Worm (Caenorhabditis elegans): Measurements from ENCODE around the gene tag-342.
A peak's percentile ranks its signal among the peaks of the same experiment; 100 is the strongest.

Gene tag-342

DNA sequence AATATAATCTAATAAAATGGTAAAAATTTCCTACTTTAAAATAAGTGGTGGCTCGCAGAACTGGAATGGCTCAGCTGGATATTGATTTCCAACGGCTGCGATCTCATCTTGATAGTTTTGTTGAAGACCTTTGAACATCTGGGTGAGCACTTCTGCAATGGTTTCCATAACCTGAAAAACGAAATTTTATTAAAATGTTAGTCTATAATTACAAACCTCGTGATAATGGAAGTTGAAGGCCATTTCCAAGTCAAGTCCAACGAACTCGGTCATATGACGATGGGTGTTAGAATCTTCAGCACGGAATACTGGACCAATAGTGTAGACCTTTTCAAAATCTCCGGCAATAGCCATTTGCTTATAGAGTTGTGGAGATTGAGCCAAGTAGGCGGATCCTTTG, 21.8 kb downstream of the tag-342 start:
- TF ChIP-seq M03D4.4 (tag; optimal IDR thresholded peaks at IDR 0.05) (no peak), mls-2 (tag; optimal IDR thresholded peaks at IDR 0.05) (no peak), elt-3 (tag; optimal IDR thresholded peaks at IDR 0.05) (no peak), bed-3 (GFP tag; optimal IDR thresholded peaks at IDR 0.05) (no peak), unc-39 (tag; optimal IDR thresholded peaks at IDR 0.05) (no peak), nhr-76 (tag; optimal IDR thresholded peaks at IDR 0.05) (no peak), drap-1 (GFP tag; optimal IDR thresholded peaks at IDR 0.05) (no peak), hlh-1 (tag; optimal IDR thresholded peaks at IDR 0.05) (no peak), nhr-12 (tag; optimal IDR thresholded peaks at IDR 0.05) (no peak), ceh-43 (GFP tag; optimal IDR thresholded peaks at IDR 0.05) (no peak), ceh-83 (GFP tag; optimal IDR thresholded peaks at IDR 0.05) (no peak), nhr-28 (tag; optimal IDR thresholded peaks at IDR 0.05) (no peak)

DNA sequence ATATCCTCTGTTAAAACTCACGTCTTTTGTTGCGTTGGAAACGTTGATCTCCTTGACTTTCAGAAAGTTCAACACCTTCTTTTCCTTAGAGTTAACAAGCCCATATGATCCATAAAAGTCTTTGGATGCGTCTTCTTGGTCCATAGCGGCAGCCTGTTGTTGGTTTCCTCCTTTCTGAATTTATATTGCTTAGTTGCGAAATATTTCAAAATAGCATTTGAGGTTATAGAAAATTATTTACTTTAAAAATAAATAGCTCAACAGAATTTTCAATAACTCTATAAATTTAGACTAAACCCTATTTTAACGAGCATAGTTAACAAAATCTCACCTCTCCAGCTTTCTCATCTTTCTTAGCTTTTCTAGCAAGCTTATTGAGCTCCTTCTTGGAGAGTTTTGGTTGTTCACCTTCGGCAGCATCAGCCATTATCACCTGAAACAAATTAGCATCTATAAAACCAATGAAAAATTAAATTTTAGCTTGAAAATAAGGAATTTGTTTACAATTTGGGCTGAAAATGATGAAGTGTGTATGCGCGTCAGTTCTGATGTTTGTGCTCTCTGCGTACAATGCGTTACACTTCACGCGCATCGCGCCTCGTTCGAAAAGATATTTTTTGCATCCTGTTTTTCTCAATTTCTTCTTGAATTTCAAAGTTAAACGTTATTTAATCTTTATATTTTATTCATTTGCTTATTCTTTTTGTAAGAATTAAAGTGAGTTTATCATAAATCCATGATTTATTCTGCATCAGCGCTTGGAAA, 23.0 kb downstream of the tag-342 start, which contains the start of the genes dars-1 and ctr-9:
dars-1 (minus strand) TSS at position 433 of the 765 bp plus-strand sequence.
ctr-9 (plus strand) TSS at position 614 of the 765 bp plus-strand sequence.
- TF ChIP-seq tbx-8 (GFP tag; optimal IDR thresholded peaks at IDR 0.05) (no peak), elt-3 (tag; optimal IDR thresholded peaks at IDR 0.05) (no peak), nhr-28 (tag; optimal IDR thresholded peaks at IDR 0.05) (no peak), drap-1 (GFP tag; optimal IDR thresholded peaks at IDR 0.05) (no peak), lin-13 (tag; optimal IDR thresholded peaks at IDR 0.05) (no peak), ztf-11 (tag; optimal IDR thresholded peaks at IDR 0.05) (no peak), lsy-2 (tag; optimal IDR thresholded peaks at IDR 0.05) (no peak), sptf-1 (tag; optimal IDR thresholded peaks at IDR 0.05) (no peak), ceh-39 (tag; optimal IDR thresholded peaks at IDR 0.05) (no peak), nhr-2 (tag; optimal IDR thresholded peaks at IDR 0.05) (no peak), M03D4.4 (tag; optimal IDR thresholded peaks at IDR 0.05) (no peak), hlh-1 (tag; optimal IDR thresholded peaks at IDR 0.05) (no peak), lin-32 (GFP tag; optimal IDR thresholded peaks at IDR 0.05) (no peak), flh-1 (GFP tag; optimal IDR thresholded peaks at IDR 0.05) (no peak), pha-4 (tag; optimal IDR thresholded peaks at IDR 0.05) (no peak), ham-2 (GFP tag; optimal IDR thresholded peaks at IDR 0.05) (no peak), snpc-4 (tag; optimal IDR thresholded peaks at IDR 0.05) (no peak), nhr-12 (tag; optimal IDR thresholded peaks at IDR 0.05) (no peak), sem-2 (GFP tag; optimal IDR thresholded peaks at IDR 0.05) (no peak)

DNA sequence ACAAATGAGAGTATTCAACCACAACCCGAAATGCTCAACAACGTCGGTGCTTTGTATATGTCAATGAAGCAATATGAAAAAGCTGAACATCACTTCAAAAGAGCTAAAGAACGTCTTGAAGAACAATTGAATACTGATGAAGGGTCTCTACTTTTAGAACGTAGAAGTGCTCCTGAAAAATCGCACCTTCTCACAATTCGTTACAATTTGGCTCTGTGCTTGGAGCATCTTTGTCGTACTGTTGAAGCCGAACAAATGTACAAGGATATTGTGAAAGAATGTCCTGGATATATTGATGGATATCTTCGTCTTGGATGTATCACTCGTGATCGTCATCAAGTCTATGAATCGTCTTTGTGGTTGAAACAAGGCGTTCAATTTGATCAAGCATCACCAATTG, 26.3 kb downstream of the tag-342 start:
- no peak for TF ChIP-seq ztf-11 (tag; optimal IDR thresholded peaks at IDR 0.05)
- no peak for TF ChIP-seq mls-2 (tag; optimal IDR thresholded peaks at IDR 0.05)
- TF ChIP-seq pha-4 (tag; optimal IDR thresholded peaks at IDR 0.05): no peak
- no peak for TF ChIP-seq nhr-76 (tag; optimal IDR thresholded peaks at IDR 0.05)
- TF ChIP-seq nhr-12 (tag; optimal IDR thresholded peaks at IDR 0.05): no peak
- TF ChIP-seq lsy-2 (tag; optimal IDR thresholded peaks at IDR 0.05): no peak
- no peak for TF ChIP-seq sptf-1 (tag; optimal IDR thresholded peaks at IDR 0.05)
- no peak for TF ChIP-seq bed-3 (GFP tag; optimal IDR thresholded peaks at IDR 0.05)
- no peak for TF ChIP-seq lin-13 (tag; optimal IDR thresholded peaks at IDR 0.05)

DNA sequence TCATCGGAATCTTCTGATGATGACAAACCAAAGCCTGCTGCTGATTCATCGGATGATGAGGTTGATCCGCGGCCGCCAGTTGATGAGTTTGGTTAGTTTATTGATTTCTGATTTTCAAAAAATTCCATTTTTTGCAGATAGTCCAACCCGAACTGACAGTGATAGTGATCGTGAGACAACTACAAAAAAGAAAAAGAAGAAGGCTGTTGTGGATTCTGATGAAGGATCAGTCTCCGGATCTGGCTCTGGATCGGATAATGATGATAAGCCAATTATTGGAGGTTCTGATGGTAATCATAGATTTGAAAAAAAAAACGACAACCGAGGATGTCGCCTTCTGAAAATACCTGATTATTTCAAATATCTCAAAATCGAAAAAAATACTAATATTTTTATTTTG, 28.1 kb downstream of the tag-342 start:
- no peak for TF ChIP-seq sem-2 (GFP tag; optimal IDR thresholded peaks at IDR 0.05)
- TF ChIP-seq lin-32 (GFP tag; optimal IDR thresholded peaks at IDR 0.05): no peak
- no peak for TF ChIP-seq elt-1 (tag; optimal IDR thresholded peaks at IDR 0.05; ENCODE audit: borderline replicate concordance, insufficient read depth)
- TF ChIP-seq pha-4 (tag; optimal IDR thresholded peaks at IDR 0.05): no peak

DNA sequence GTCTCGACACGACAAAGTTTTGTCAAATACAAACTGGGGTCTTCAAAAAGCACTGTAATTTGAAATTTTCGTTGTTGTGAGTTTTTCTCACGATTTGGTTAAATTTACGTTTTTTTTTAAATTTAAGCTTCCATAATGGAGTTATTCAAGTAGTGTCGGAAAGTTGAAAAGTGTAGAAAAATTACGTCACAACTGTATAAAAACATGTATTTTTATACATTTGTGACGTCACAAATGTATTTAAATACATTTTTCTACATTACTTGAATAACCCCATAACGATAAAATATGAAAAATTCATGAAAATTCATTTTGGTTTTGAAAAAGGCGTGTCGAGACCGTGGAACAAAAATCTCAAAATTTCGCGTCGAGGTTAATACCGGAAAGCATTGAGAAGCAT, 29.5 kb downstream of the tag-342 start:
- peak; percentile 94 for TF ChIP-seq zip-8 (tag; optimal IDR thresholded peaks at IDR 0.05)
- no peak for TF ChIP-seq blmp-1 (tag; optimal IDR thresholded peaks at IDR 0.05)

DNA sequence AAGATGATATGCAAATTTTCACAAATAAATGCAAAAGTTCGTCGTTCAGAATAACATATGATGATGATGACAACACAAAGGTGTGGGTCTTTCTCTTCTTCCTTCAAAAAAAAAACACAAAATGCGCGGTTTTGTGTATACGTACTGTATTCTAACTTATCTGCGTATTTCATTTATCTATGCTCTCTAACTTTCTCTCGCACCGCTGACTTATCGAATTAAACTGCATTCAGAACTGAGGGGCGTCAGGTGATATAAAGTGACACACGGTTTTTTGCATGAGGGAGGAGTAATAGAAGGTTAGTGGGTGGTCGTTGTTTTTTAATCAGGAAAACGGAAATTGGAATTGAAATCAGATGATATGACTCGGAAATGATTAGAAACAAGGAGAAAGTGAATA, 32.3 kb downstream of the tag-342 start, which contains the start of gene sod-4:
sod-4 (minus strand) TSS at position 109 of the 400 bp plus-strand sequence.
- TF ChIP-seq ceh-39 (tag; optimal IDR thresholded peaks at IDR 0.05): no peak
- TF ChIP-seq ceh-43 (GFP tag; optimal IDR thresholded peaks at IDR 0.05): no peak
- TF ChIP-seq ztf-11 (tag; optimal IDR thresholded peaks at IDR 0.05): no peak
- no peak for TF ChIP-seq sptf-1 (tag; optimal IDR thresholded peaks at IDR 0.05)
